Worm (Caenorhabditis elegans): ENCODE results near the gene nlp-1.
A peak's percentile ranks its signal among the peaks of the same experiment; 100 is the strongest.

The nlp-1 gene

ce11 chrX:3733321-3733720 is 5.9 kb downstream of the nlp-1 start (continued):
- peak; percentile 7; the same call in 1 of the 2 replicates for TF ChIP-seq nhr-19 (GFP tag; conservative IDR thresholded peaks at IDR 0.05)
- TF ChIP-seq mef-2 (tag; optimal IDR thresholded peaks at IDR 0.05), result no peak
- TF ChIP-seq C34B4.2 (tag; optimal IDR thresholded peaks at IDR 0.05), result no peak
- no peak for TF ChIP-seq F16B12.6 (tag; optimal IDR thresholded peaks at IDR 0.05)
- no peak for TF ChIP-seq ceh-88 (GFP tag; IDR thresholded peaks at IDR 0.05)
- no peak for TF ChIP-seq fkh-4 (tag; optimal IDR thresholded peaks at IDR 0.05; ENCODE audit: borderline replicate concordance)
- no peak for TF ChIP-seq efl-1 (optimal IDR thresholded peaks at IDR 0.05)
- peak in 1 of 2 experiments; percentile 4 for TF ChIP-seq efl-1 (GFP tag; optimal IDR thresholded peaks at IDR 0.05 in 1 of 2)
- TF ChIP-seq sup-37 (GFP tag; optimal IDR thresholded peaks at IDR 0.05), result no peak
- TF ChIP-seq pax-3 (tag; optimal IDR thresholded peaks at IDR 0.05), result no peak
- peak; percentile 66 for TF ChIP-seq lin-14 (GFP tag; optimal IDR thresholded peaks at IDR 0.05)
- TF ChIP-seq nhr-71 (tag; optimal IDR thresholded peaks at IDR 0.05), result peak; percentile 30

- TF ChIP-seq swsn-7 (tag; optimal IDR thresholded peaks at IDR 0.05) (no peak), nhr-11 (tag; optimal IDR thresholded peaks at IDR 0.05) (no peak), nhr-71 (tag; optimal IDR thresholded peaks at IDR 0.05) (no peak), unc-62 (GFP tag; optimal IDR thresholded peaks at IDR 0.05) (no peak), jun-1 (tag; optimal IDR thresholded peaks at IDR 0.05) (no peak), pag-3 (tag; optimal IDR thresholded peaks at IDR 0.05; ENCODE audit: borderline replicate concordance, insufficient read depth) (no peak), mdl-1 (tag; optimal IDR thresholded peaks at IDR 0.05) (no peak), ets-5 (GFP tag; IDR thresholded peaks at IDR 0.05) (no peak), nhr-12 (tag; optimal IDR thresholded peaks at IDR 0.05) (no peak), unc-98 (GFP tag; IDR thresholded peaks at IDR 0.05) (no peak), unc-86 (tag; optimal IDR thresholded peaks at IDR 0.05) (no peak)
Observed at ce11 chrX:3733732-3734131, 6.4 kb downstream of the nlp-1 start, which contains the start of gene tag-18. tag-18 (minus strand) TSS chrX:3734036.

- TF ChIP-seq unc-30 (tag; optimal IDR thresholded peaks at IDR 0.05) (no peak), pax-3 (tag; optimal IDR thresholded peaks at IDR 0.05) (no peak), pag-3 (tag; optimal IDR thresholded peaks at IDR 0.05; ENCODE audit: borderline replicate concordance, insufficient read depth) (no peak), C34B4.2 (tag; optimal IDR thresholded peaks at IDR 0.05) (no peak), ceh-88 (GFP tag; IDR thresholded peaks at IDR 0.05) (no peak), nhr-12 (tag; optimal IDR thresholded peaks at IDR 0.05) (no peak), aha-1 (tag; optimal IDR thresholded peaks at IDR 0.05) (no peak), mef-2 (tag; optimal IDR thresholded peaks at IDR 0.05) (no peak), nhr-11 (tag; optimal IDR thresholded peaks at IDR 0.05) (no peak), lin-15B (tag; optimal IDR thresholded peaks at IDR 0.05) (no peak), irx-1 (tag; optimal IDR thresholded peaks at IDR 0.05) (no peak), alr-1 (tag; optimal IDR thresholded peaks at IDR 0.05; ENCODE audit: borderline replicate concordance) (no peak), ceh-82 (tag; optimal IDR thresholded peaks at IDR 0.05) (no peak), ets-5 (GFP tag; IDR thresholded peaks at IDR 0.05) (no peak), hpl-2 (GFP tag; optimal IDR thresholded peaks at IDR 0.05) (no peak), snu-23 (GFP tag; optimal IDR thresholded peaks at IDR 0.05) (no peak), unc-86 (tag; optimal IDR thresholded peaks at IDR 0.05) (no peak), nhr-237 (tag; optimal IDR thresholded peaks at IDR 0.05) (no peak), snpc-4 (tag; optimal IDR thresholded peaks at IDR 0.05) (no peak), isw-1 (GFP tag; IDR thresholded peaks at IDR 0.05) (no peak)
Observed at ce11 chrX:3738617-3739016, 11.2 kb downstream of the nlp-1 start.

ce11 chrX:3742223-3742622 is 14.8 kb downstream of the nlp-1 start, which contains the start of gene fkh-2:
fkh-2 (minus strand) TSS chrX:3742323.
- TF ChIP-seq nhr-77 (tag; optimal IDR thresholded peaks at IDR 0.05), result no peak
- TF ChIP-seq alr-1 (tag; optimal IDR thresholded peaks at IDR 0.05; ENCODE audit: borderline replicate concordance), result no peak

- TF ChIP-seq snu-23 (GFP tag; optimal IDR thresholded peaks at IDR 0.05), result no peak
- no peak for TF ChIP-seq nhr-85 (tag)
- no peak for TF ChIP-seq lin-14 (GFP tag; optimal IDR thresholded peaks at IDR 0.05)
- no peak for TF ChIP-seq elt-2 (tag; optimal IDR thresholded peaks at IDR 0.05)
- no peak for TF ChIP-seq unc-86 (tag; optimal IDR thresholded peaks at IDR 0.05)
- TF ChIP-seq Y116A8C.19 (tag; optimal IDR thresholded peaks at IDR 0.05; ENCODE audit: borderline replicate concordance), result no peak
- TF ChIP-seq unc-62 (GFP tag; optimal IDR thresholded peaks at IDR 0.05), result no peak
- no peak for TF ChIP-seq lsy-2 (tag; optimal IDR thresholded peaks at IDR 0.05)
- no peak for TF ChIP-seq nhr-47 (tag; optimal IDR thresholded peaks at IDR 0.05)
- no peak for TF ChIP-seq lin-15B (tag; optimal IDR thresholded peaks at IDR 0.05)
- no peak for TF ChIP-seq nhr-90 (tag; optimal IDR thresholded peaks at IDR 0.05; ENCODE audit: poor library complexity)
- no peak for TF ChIP-seq nhr-77 (tag; optimal IDR thresholded peaks at IDR 0.05)
- TF ChIP-seq F16B12.6 (tag; optimal IDR thresholded peaks at IDR 0.05), result no peak
- TF ChIP-seq mdl-1 (tag; optimal IDR thresholded peaks at IDR 0.05), result no peak
- no peak for TF ChIP-seq zip-4 (GFP tag; optimal IDR thresholded peaks at IDR 0.05)
- no peak for TF ChIP-seq pag-3 (tag; optimal IDR thresholded peaks at IDR 0.05; ENCODE audit: borderline replicate concordance, insufficient read depth)
- TF ChIP-seq hpl-2 (GFP tag; optimal IDR thresholded peaks at IDR 0.05), result no peak
Observed at ce11 chrX:3743190-3743589, 15.8 kb downstream of the nlp-1 start.
